Worm (Caenorhabditis elegans) whole organism, L3 larva: Measurements from ENCODE around the gene K12D12.5.

Experiments used
- ceh-28 ChIP-seq: fragments of 150-350 bp; optimal IDR thresholded peaks from 2 replicates; lab custom pipeline; 2014; ENCODE audit warnings: missing biosample characterization, missing genetic modification reagents, missing genetic modification characterization
- ceh-82 ChIP-seq: fragments of 150-350 bp; optimal IDR thresholded peaks from 2 replicates; lab custom pipeline; 2014; ENCODE audit warnings: missing biosample characterization, missing genetic modification characterization
- ceh-9 ChIP-seq: sonication (generic microtip); optimal IDR thresholded peaks from 2 replicates; lab custom pipeline; 2018; ENCODE audit warnings: missing biosample characterization, missing genetic modification characterization
- daf-12 ChIP-seq: fragments of 150-350 bp; optimal IDR thresholded peaks from 2 replicates; lab custom pipeline; 2014; ENCODE audit warnings: missing biosample characterization, missing genetic modification reagents, missing genetic modification characterization
- egl-27 ChIP-seq: sonication (generic microtip); optimal IDR thresholded peaks from 4 replicates; lab custom pipeline; 2017; ENCODE audit warnings: missing biosample characterization, missing genetic modification reagents, missing genetic modification characterization
- elt-2 ChIP-seq: sonication (generic microtip); optimal IDR thresholded peaks from 2 replicates; lab custom pipeline; 2016; ENCODE audit warnings: missing genetic modification reagents, mild to moderate bottlenecking, missing genetic modification characterization, missing compliant biosample characterization
- elt-3 ChIP-seq, 3 experiments: fragments of 150-350 bp in 1 of 3; sonication (generic microtip) in 2 of 3; optimal IDR thresholded peaks; 2 replicates in 2 of 3; 4 replicates in 1 of 3; lab custom pipeline; 2014 to 2017; ENCODE audit warnings: missing biosample characterization in 3 of 3, missing genetic modification characterization in 3 of 3
- fkh-10 ChIP-seq: sonication (generic microtip); optimal IDR thresholded peaks from 2 replicates; lab custom pipeline; 2017; ENCODE audit warnings: missing biosample characterization, missing genetic modification reagents, missing genetic modification characterization
- fos-1 ChIP-seq: fragments of 150-350 bp; optimal IDR thresholded peaks from 2 replicates; lab custom pipeline; 2014; ENCODE audit warnings: missing biosample characterization, missing genetic modification characterization
- hmg-11 ChIP-seq: sonication (generic microtip); optimal IDR thresholded peaks from 2 replicates; lab custom pipeline; 2016; ENCODE audit warnings: missing genetic modification characterization, missing compliant biosample characterization
- jun-1 ChIP-seq: fragments of 150-350 bp; optimal IDR thresholded peaks from 2 replicates; lab custom pipeline; 2014; ENCODE audit warnings: missing biosample characterization, missing genetic modification reagents, missing genetic modification characterization
- lin-15B ChIP-seq: fragments of 150-350 bp; optimal IDR thresholded peaks from 2 replicates; lab custom pipeline; 2014; ENCODE audit warnings: missing biosample characterization, missing genetic modification characterization
- lin-39 ChIP-seq: fragments of 150-350 bp; optimal IDR thresholded peaks from 2 replicates; lab custom pipeline; 2018; ENCODE audit warnings: missing biosample characterization, missing genetic modification reagents, missing genetic modification characterization
- lsy-12 ChIP-seq: sonication (generic microtip); optimal IDR thresholded peaks from 2 replicates; lab custom pipeline; 2016; ENCODE audit warnings: mild to moderate bottlenecking, missing genetic modification characterization, missing compliant biosample characterization
- mdl-1 ChIP-seq: fragments of 150-350 bp; optimal IDR thresholded peaks from 2 replicates; lab custom pipeline; 2014; ENCODE audit warnings: missing biosample characterization, missing genetic modification characterization
- nfya-1 ChIP-seq: sonication (generic microtip); optimal IDR thresholded peaks from 2 replicates; lab custom pipeline; 2017; ENCODE audit warnings: missing genetic modification characterization, mild to moderate bottlenecking, missing compliant biosample characterization, antibody characterized with exemption, moderate library complexity; ENCODE audit not compliant: insufficient read depth
- nhr-11 ChIP-seq: fragments of 150-350 bp; optimal IDR thresholded peaks from 2 replicates; lab custom pipeline; 2014; ENCODE audit warnings: missing biosample characterization, missing genetic modification characterization
- nhr-12 ChIP-seq: fragments of 150-350 bp; optimal IDR thresholded peaks from 2 replicates; lab custom pipeline; 2014; ENCODE audit warnings: missing biosample characterization, missing genetic modification characterization
- nhr-23 ChIP-seq: fragments of 150-350 bp; optimal IDR thresholded peaks from 2 replicates; lab custom pipeline; 2014; ENCODE audit warnings: missing biosample characterization, missing genetic modification reagents, missing genetic modification characterization
- nhr-25 ChIP-seq: sonication (generic microtip); optimal IDR thresholded peaks from 2 replicates; lab custom pipeline; 2017; ENCODE audit warnings: missing biosample characterization, missing genetic modification characterization
- nhr-28 ChIP-seq: fragments of 150-350 bp; optimal IDR thresholded peaks from 2 replicates; lab custom pipeline; 2014; ENCODE audit warnings: missing biosample characterization, missing genetic modification characterization
- nhr-43 ChIP-seq: sonication (generic microtip); optimal IDR thresholded peaks from 2 replicates; lab custom pipeline; 2016; ENCODE audit warnings: mild to moderate bottlenecking, missing genetic modification characterization, missing compliant biosample characterization; ENCODE audit not compliant: poor library complexity, severe bottlenecking
- nhr-67 ChIP-seq: fragments of 150-350 bp; optimal IDR thresholded peaks from 2 replicates; lab custom pipeline; 2014; ENCODE audit warnings: missing biosample characterization, missing genetic modification characterization
- nhr-76 ChIP-seq: fragments of 150-350 bp; sonication (generic microtip); optimal IDR thresholded peaks from 5 replicates; lab custom pipeline; 2014; ENCODE audit warnings: missing biosample characterization, missing genetic modification characterization
- pha-4 ChIP-seq: fragments of 150-350 bp; optimal IDR thresholded peaks from 2 replicates; lab custom pipeline; 2014; ENCODE audit warnings: missing biosample characterization, missing genetic modification reagents, missing genetic modification characterization
- pqm-1 ChIP-seq: fragments of 150-350 bp; optimal IDR thresholded peaks from 2 replicates; lab custom pipeline; 2017; ENCODE audit warnings: missing biosample characterization, missing genetic modification characterization, inconsistent platforms
- skn-1 ChIP-seq: fragments of 150-350 bp; optimal IDR thresholded peaks from 2 replicates; lab custom pipeline; 2014; ENCODE audit warnings: missing biosample characterization, missing genetic modification characterization
- unc-39 ChIP-seq: sonication (generic microtip); optimal IDR thresholded peaks from 4 replicates; lab custom pipeline; 2017; ENCODE audit warnings: missing biosample characterization, missing genetic modification characterization
- unc-62 ChIP-seq: fragments of 150-350 bp; sonication (generic microtip); optimal IDR thresholded peaks from 4 replicates; lab custom pipeline; 2014; ENCODE audit warnings: missing biosample characterization, missing genetic modification reagents, missing genetic modification characterization
- zag-1 ChIP-seq: fragments of 150-350 bp; optimal IDR thresholded peaks from 2 replicates; lab custom pipeline; 2014; ENCODE audit warnings: missing biosample characterization, missing genetic modification characterization
- ztf-4 ChIP-seq: fragments of 150-350 bp; optimal IDR thresholded peaks from 2 replicates; lab custom pipeline; 2014; ENCODE audit warnings: missing biosample characterization, missing genetic modification characterization

Gene K12D12.5

ce11 chrII:11890596-11890995 lies 29.8 kb downstream of the K12D12.5 start:
- TF ChIP-seq fos-1 (tag; lab: Kevin White, UChicago) = no peak
- TF ChIP-seq nhr-67 (tag; lab: Kevin White, UChicago) = no peak
- TF ChIP-seq lin-15B (tag; lab: Kevin White, UChicago) = no peak
- no peak for TF ChIP-seq nhr-12 (tag; lab: Kevin White, UChicago)
- no peak for TF ChIP-seq lin-39 (tag; lab: Kevin White, UChicago)
- no peak for TF ChIP-seq nhr-11 (tag; lab: Kevin White, UChicago)
- TF ChIP-seq pqm-1 (tag; lab: Kevin White, UChicago) = no peak
- TF ChIP-seq ztf-4 (tag; lab: Kevin White, UChicago) = no peak
- TF ChIP-seq ceh-82 (tag; lab: Kevin White, UChicago) = no peak
- no peak for TF ChIP-seq nfya-1 (tag; lab: Kevin White, UChicago)
- no peak for TF ChIP-seq unc-62 (GFP tag; lab: Kevin White, UChicago)
- TF ChIP-seq pha-4 (tag; lab: Kevin White, UChicago) = no peak
- TF ChIP-seq mdl-1 (tag; lab: Kevin White, UChicago) = no peak
- no peak for TF ChIP-seq lsy-12 (tag; lab: Kevin White, UChicago)
- no peak for TF ChIP-seq nhr-25 (tag; lab: Kevin White, UChicago)
- no peak for TF ChIP-seq fkh-10
- no peak for TF ChIP-seq nhr-43 (tag; lab: Kevin White, UChicago)
- TF ChIP-seq, all 47 proteins: peak for 0

ce11 chrII:11893323-11893722 lies 32.5 kb downstream of the K12D12.5 start, which contains the start of gene ZK930.2:
ZK930.2 (minus strand) TSS chrII:11893423.
- TF ChIP-seq fos-1 (tag; lab: Kevin White, UChicago) (no peak), skn-1 (tag; lab: Kevin White, UChicago) (no peak), elt-2 (tag; lab: Kevin White, UChicago) (no peak), lin-39 (tag; lab: Kevin White, UChicago) (no peak), hmg-11 (tag; lab: Kevin White, UChicago) (no peak), nhr-23 (tag; lab: Kevin White, UChicago) (no peak), zag-1 (tag; lab: Kevin White, UChicago) (no peak)

- TF ChIP-seq nfya-1 (tag; lab: Kevin White, UChicago) (peak; percentile 63), unc-62 (GFP tag; lab: Kevin White, UChicago) (no peak)
These were observed 38.9 kb downstream of the K12D12.5 start for ce11 chrII:11899761-11900160.

ce11 chrII:11901110-11901509 lies 40.3 kb downstream of the K12D12.5 start, which contains the start of gene vab-23:
vab-23 (minus strand) TSS chrII:11901210.
- TF ChIP-seq nfya-1 (tag; lab: Kevin White, UChicago) = peak; percentile 1
- no peak for TF ChIP-seq ceh-9
- TF ChIP-seq unc-39 (tag; lab: Kevin White, UChicago) = no peak

- TF ChIP-seq nhr-28 (tag; lab: Kevin White, UChicago) (no peak), ceh-9 (no peak), nhr-25 (tag; lab: Kevin White, UChicago) (no peak), nhr-11 (tag; lab: Kevin White, UChicago) (no peak), fkh-10 (no peak), hmg-11 (tag; lab: Kevin White, UChicago) (no peak), jun-1 (tag; lab: Kevin White, UChicago) (no peak), lin-15B (tag; lab: Kevin White, UChicago) (no peak), unc-62 (GFP tag; lab: Kevin White, UChicago) (no peak)
These were observed 41.4 kb downstream of the K12D12.5 start for ce11 chrII:11902203-11902602.

- TF ChIP-seq nhr-76 (tag; lab: Kevin White, UChicago) = no peak
- TF ChIP-seq hmg-11 (tag; lab: Kevin White, UChicago) = no peak
- TF ChIP-seq ceh-9 = no peak
- TF ChIP-seq nhr-23 (tag; lab: Kevin White, UChicago) = no peak
- no peak for TF ChIP-seq elt-3 (tag; optimal IDR thresholded peaks at IDR 0.05; lab: Kevin White, UChicago)
- no peak for TF ChIP-seq nhr-28 (tag; lab: Kevin White, UChicago)
- TF ChIP-seq nhr-43 (tag; lab: Kevin White, UChicago) = no peak
- TF ChIP-seq daf-12 (tag; lab: Kevin White, UChicago) = no peak
- no peak for TF ChIP-seq ceh-28 (tag; lab: Kevin White, UChicago)
- TF ChIP-seq lin-39 (tag; lab: Kevin White, UChicago) = no peak
- TF ChIP-seq ztf-4 (tag; lab: Kevin White, UChicago) = no peak
- TF ChIP-seq fkh-10 = no peak
- no peak for TF ChIP-seq unc-62 (GFP tag; lab: Kevin White, UChicago)
- no peak for TF ChIP-seq nhr-25 (tag; lab: Kevin White, UChicago)
- no peak for TF ChIP-seq zag-1 (tag; lab: Kevin White, UChicago)
- TF ChIP-seq egl-27 (tag; lab: Kevin White, UChicago) = no peak
- no peak for TF ChIP-seq unc-39 (tag; lab: Kevin White, UChicago)
- no peak for TF ChIP-seq skn-1 (tag; lab: Kevin White, UChicago)
These were observed 44.2 kb downstream of the K12D12.5 start for ce11 chrII:11905023-11905422.
